Worm (Caenorhabditis elegans) whole organism, L4 larva: ENCODE data around the gene rbf-1.

ENCODE experiments used
- ceh-28 ChIP-seq: fragments of 150-350 bp; optimal IDR thresholded peaks from 2 replicates; lab custom pipeline; 2014; ENCODE audit warnings: missing biosample characterization, missing genetic modification reagents, missing genetic modification characterization
- fos-1 ChIP-seq: fragments of 150-350 bp; optimal IDR thresholded peaks from 2 replicates; lab custom pipeline; 2014; ENCODE audit warnings: missing biosample characterization, missing genetic modification characterization
- lin-1 ChIP-seq: fragments of 200-800 bp; sonication (Bioruptor generic); IDR thresholded peaks from 2 replicates; pipeline ENCODE4 v1.3.6; 2022; ENCODE audit warnings: missing genetic modification reagents, missing genetic modification characterization, missing compliant biosample characterization
- mdl-1 ChIP-seq, 2 experiments: fragments of 150-350 bp in 1 of 2; sonication (generic microtip) in 1 of 2; optimal IDR thresholded peaks; 2 replicates each; lab custom pipeline; 2014 to 2017; ENCODE audit warnings: missing biosample characterization in 2 of 2, missing genetic modification characterization in 2 of 2
- nhr-77 ChIP-seq: fragments of 150-350 bp; optimal IDR thresholded peaks from 2 replicates; lab custom pipeline; 2014; ENCODE audit warnings: missing biosample characterization, missing genetic modification characterization
- pha-4 ChIP-seq, 2 experiments: fragments of 150-350 bp in 1 of 2; fragments of 200-800 bp in 1 of 2; sonication (Bioruptor generic) in 1 of 2; IDR thresholded peaks in 1 of 2; optimal IDR thresholded peaks in 1 of 2; 2 replicates each; pipeline versions ENCODE4 v1.3.6 to Lab custom; 2014 to 2022; ENCODE audit warnings: missing genetic modification characterization in 2 of 2, missing genetic modification reagents in 2 of 2, missing biosample characterization in 1 of 2, missing compliant biosample characterization in 1 of 2
- pqm-1 ChIP-seq: sonication (generic microtip); optimal IDR thresholded peaks from 2 replicates; lab custom pipeline; 2017; ENCODE audit warnings: missing biosample characterization, missing genetic modification characterization
- skn-1 ChIP-seq: fragments of 150-350 bp; optimal IDR thresholded peaks from 2 replicates; lab custom pipeline; 2014; ENCODE audit warnings: missing biosample characterization, missing genetic modification characterization
- zfp-3 ChIP-seq: fragments of 200-800 bp; sonication (Bioruptor generic); conservative IDR thresholded peaks from 2 replicates; pipeline ENCODE4 v1.3.6; 2022; ENCODE audit warnings: missing genetic modification reagents, missing genetic modification characterization, missing compliant biosample characterization
- ztf-11 ChIP-seq: fragments of 150-350 bp; optimal IDR thresholded peaks from 2 replicates; lab custom pipeline; 2014; ENCODE audit warnings: missing biosample characterization, missing genetic modification characterization

DNA sequence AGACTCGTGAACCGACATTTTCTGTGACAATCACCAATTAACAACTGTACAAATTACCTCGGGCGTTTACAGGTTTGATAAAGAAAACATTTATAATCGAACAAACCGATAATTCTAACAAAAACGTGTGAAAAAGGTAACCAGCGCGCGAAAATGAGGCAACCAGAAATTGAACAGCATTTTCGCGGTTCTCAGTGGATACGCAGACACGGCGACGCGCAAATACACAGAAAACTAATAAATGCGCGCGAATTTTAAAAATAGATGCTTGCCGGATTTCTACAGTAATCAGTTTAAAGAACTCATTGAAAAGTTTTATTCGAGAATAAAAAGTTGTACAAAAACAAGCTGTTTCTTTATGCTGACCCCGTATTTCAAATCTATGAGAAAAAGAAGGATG lies 34.4 kb downstream of the rbf-1 start, which contains the start of gene isw-1:
- no peak for TF ChIP-seq ceh-28
- TF ChIP-seq ztf-11 (tag; lab: Kevin White, UChicago): no peak
- TF ChIP-seq skn-1 (tag; lab: Kevin White, UChicago): no peak
- no peak for TF ChIP-seq mdl-1 (tag; optimal IDR thresholded peaks at IDR 0.05; lab: Kevin White, UChicago)
- no peak for TF ChIP-seq lin-1 (GFP tag; lab: Robert Waterston, UW)
- no peak for TF ChIP-seq pha-4 (GFP tag; IDR thresholded peaks at IDR 0.05; lab: Robert Waterston, UW)
- no peak for TF ChIP-seq pha-4 (tag; optimal IDR thresholded peaks at IDR 0.05; lab: Kevin White, UChicago)
- TF ChIP-seq zfp-3 (GFP tag; lab: Robert Waterston, UW): no peak
- no peak for TF ChIP-seq pqm-1 (tag; lab: Kevin White, UChicago)
- no peak for TF ChIP-seq fos-1 (tag; lab: Kevin White, UChicago)
- no peak for TF ChIP-seq nhr-77 (tag; lab: Kevin White, UChicago)
